Fruit fly (Drosophila melanogaster) whole organism, embryonic: ENCODE data around the gene nSMase.

Source experiments
- CG11723 ChIP-seq: fragments of 200-800 bp; sonication (Bioruptor generic); optimal IDR thresholded peaks from 2 replicates; lab custom pipeline; 2017; ENCODE audit warnings: missing biosample characterization, mild to moderate bottlenecking, missing genetic modification characterization
- CG12659 ChIP-seq: fragments of 200-800 bp; sonication (Bioruptor generic); optimal IDR thresholded peaks from 3 replicates; lab custom pipeline; 2017; ENCODE audit warnings: mild to moderate bottlenecking, missing biosample characterization, missing genetic modification reagents, missing genetic modification characterization
- CG12942 ChIP-seq: fragments of 200-800 bp; sonication (Bioruptor generic); optimal IDR thresholded peaks from 3 replicates; lab custom pipeline; 2016; ENCODE audit warnings: missing biosample characterization, missing genetic modification characterization
- CG13775 ChIP-seq: fragments of 200-800 bp; sonication (Bioruptor generic); optimal IDR thresholded peaks from 3 replicates; lab custom pipeline; 2017; ENCODE audit warnings: missing biosample characterization, mild to moderate bottlenecking, missing genetic modification characterization
- CG14710 ChIP-seq: fragments of 200-800 bp; sonication (Bioruptor generic); optimal IDR thresholded peaks from 3 replicates; lab custom pipeline; 2019; ENCODE audit warnings: missing biosample characterization, mild to moderate bottlenecking, missing genetic modification characterization, moderate library complexity
- CG17912 ChIP-seq: fragments of 200-800 bp; sonication (Bioruptor generic); optimal IDR thresholded peaks from 2 replicates; lab custom pipeline; 2018; ENCODE audit warnings: missing biosample characterization, mild to moderate bottlenecking, missing genetic modification characterization
- CG2116 ChIP-seq: fragments of 200-800 bp; sonication (Bioruptor generic); optimal IDR thresholded peaks from 3 replicates; lab custom pipeline; 2018; ENCODE audit warnings: missing biosample characterization, mild to moderate bottlenecking, missing genetic modification characterization
- CG2120 ChIP-seq: fragments of 200-800 bp; sonication (Bioruptor generic); optimal IDR thresholded peaks from 3 replicates; lab custom pipeline; 2016; ENCODE audit warnings: missing biosample characterization, missing genetic modification characterization
- CG2889 ChIP-seq: fragments of 200-800 bp; sonication (Bioruptor generic); IDR thresholded peaks from 3 replicates; pipeline ENCODE4 v1.3.6; 2022; ENCODE audit warnings: missing biosample characterization, missing genetic modification characterization
- CG34422 ChIP-seq: fragments of 200-800 bp; sonication (Bioruptor generic); IDR thresholded peaks from 3 replicates; pipeline ENCODE4 v1.3.6; 2022; ENCODE audit warnings: missing biosample characterization, missing genetic modification characterization
- CG4617 ChIP-seq: fragments of 200-800 bp; sonication (Bioruptor generic); optimal IDR thresholded peaks from 3 replicates; lab custom pipeline; 2016; ENCODE audit warnings: missing biosample characterization, missing genetic modification characterization, borderline replicate concordance
- CG7928 ChIP-seq: fragments of 200-800 bp; sonication (Bioruptor generic); optimal IDR thresholded peaks from 2 replicates; lab custom pipeline; 2017; ENCODE audit warnings: missing biosample characterization, mild to moderate bottlenecking, missing genetic modification characterization
- CHES-1-like ChIP-seq: fragments of 200-800 bp; sonication (Bioruptor generic); optimal IDR thresholded peaks from 2 replicates; lab custom pipeline; 2016; ENCODE audit warnings: missing biosample characterization, missing genetic modification characterization
- Dip3 ChIP-seq: fragments of 200-800 bp; sonication (Bioruptor generic); optimal IDR thresholded peaks from 3 replicates; lab custom pipeline; 2016; ENCODE audit warnings: missing biosample characterization, missing genetic modification characterization
- Dp ChIP-seq: fragments of 200-800 bp; sonication (Bioruptor generic); optimal IDR thresholded peaks from 2 replicates; lab custom pipeline; 2018; ENCODE audit warnings: missing biosample characterization, mild to moderate bottlenecking, missing genetic modification characterization, moderate library complexity
- Ets97D ChIP-seq: fragments of 200-800 bp; sonication (Bioruptor generic); optimal IDR thresholded peaks from 3 replicates; lab custom pipeline; 2016; ENCODE audit warnings: missing biosample characterization, missing genetic modification characterization
- HmgZ ChIP-seq: fragments of 200-800 bp; sonication (Bioruptor generic); optimal IDR thresholded peaks from 2 replicates; lab custom pipeline; 2018; ENCODE audit warnings: missing biosample characterization, mild to moderate bottlenecking, missing genetic modification characterization
- Hmr ChIP-seq: fragments of 200-800 bp; sonication (Bioruptor generic); optimal IDR thresholded peaks from 3 replicates; lab custom pipeline; 2017; ENCODE audit warnings: mild to moderate bottlenecking, missing biosample characterization, missing genetic modification reagents, missing genetic modification characterization
- Hsf ChIP-seq: fragments of 200-800 bp; sonication (Bioruptor generic); optimal IDR thresholded peaks from 3 replicates; lab custom pipeline; 2016; ENCODE audit warnings: missing biosample characterization, missing genetic modification characterization
- Mad ChIP-seq: fragments of 200-800 bp; sonication (Bioruptor generic); optimal IDR thresholded peaks from 2 replicates; lab custom pipeline; 2016; ENCODE audit warnings: missing biosample characterization, missing genetic modification characterization
- Max ChIP-seq: fragments of 200-800 bp; sonication (Bioruptor generic); optimal IDR thresholded peaks from 2 replicates; lab custom pipeline; 2016; ENCODE audit warnings: missing biosample characterization, mild to moderate bottlenecking, missing genetic modification characterization
- NC2β ChIP-seq: fragments of 200-800 bp; sonication (Bioruptor generic); optimal IDR thresholded peaks from 2 replicates; lab custom pipeline; 2016; ENCODE audit warnings: missing biosample characterization, missing genetic modification characterization
- Nf-YA ChIP-seq: fragments of 200-800 bp; sonication (Bioruptor generic); IDR thresholded peaks from 2 replicates; pipeline ENCODE4 v1.3.6; 2022; ENCODE audit warnings: missing biosample characterization, missing genetic modification characterization
- NfI ChIP-seq: fragments of 200-800 bp; sonication (Bioruptor generic); optimal IDR thresholded peaks from 3 replicates; lab custom pipeline; 2018; ENCODE audit warnings: missing biosample characterization, mild to moderate bottlenecking, missing genetic modification characterization, moderate library complexity
- Oli ChIP-seq: fragments of 200-800 bp; sonication (Bioruptor generic); optimal IDR thresholded peaks from 2 replicates; lab custom pipeline; 2018; ENCODE audit warnings: missing biosample characterization, mild to moderate bottlenecking, missing genetic modification characterization, moderate library complexity
- Pdp1 ChIP-seq, 2 experiments: fragments of 200-800 bp; sonication (Bioruptor generic); optimal IDR thresholded peaks; 3 replicates each; lab custom pipeline; 2016; ENCODE audit warnings: missing biosample characterization in 2 of 2, missing genetic modification characterization in 2 of 2, mild to moderate bottlenecking in 1 of 2, moderate library complexity in 1 of 2
- Six4 ChIP-seq: fragments of 200-800 bp; sonication (Bioruptor generic); optimal IDR thresholded peaks from 2 replicates; lab custom pipeline; 2016; ENCODE audit warnings: missing biosample characterization, missing genetic modification characterization
- Xbp1 ChIP-seq: fragments of 200-800 bp; sonication (Bioruptor generic); optimal IDR thresholded peaks from 3 replicates; lab custom pipeline; 2016; ENCODE audit warnings: missing biosample characterization, mild to moderate bottlenecking, missing genetic modification characterization
- caup ChIP-seq: fragments of 200-800 bp; sonication (Bioruptor generic); optimal IDR thresholded peaks from 3 replicates; lab custom pipeline; 2017; ENCODE audit warnings: missing biosample characterization, mild to moderate bottlenecking, missing genetic modification characterization, moderate library complexity; ENCODE audit not compliant: severe bottlenecking
- dati ChIP-seq: fragments of 200-800 bp; sonication (Bioruptor generic); IDR thresholded peaks from 2 replicates; pipeline ENCODE4 v1.3.6; 2022; ENCODE audit warnings: missing biosample characterization, missing genetic modification characterization
- dm ChIP-seq: fragments of 200-800 bp; sonication (Bioruptor generic); optimal IDR thresholded peaks from 3 replicates; lab custom pipeline; 2016; ENCODE audit warnings: missing biosample characterization, missing genetic modification characterization
- ftz-f1 ChIP-seq: fragments of 200-800 bp; sonication (Bioruptor generic); optimal IDR thresholded peaks from 2 replicates; lab custom pipeline; 2016; ENCODE audit warnings: missing biosample characterization, missing genetic modification characterization
- kah ChIP-seq: fragments of 200-800 bp; sonication (Bioruptor generic); optimal IDR thresholded peaks from 2 replicates; lab custom pipeline; 2018; ENCODE audit warnings: missing biosample characterization, mild to moderate bottlenecking, missing genetic modification characterization
- lmd ChIP-seq: fragments of 200-800 bp; sonication (Bioruptor generic); IDR thresholded peaks from 2 replicates; pipeline ENCODE4 v1.3.6; 2022; ENCODE audit warnings: missing biosample characterization, missing genetic modification characterization
- luna ChIP-seq: fragments of 200-800 bp; sonication (Bioruptor generic); optimal IDR thresholded peaks from 2 replicates; lab custom pipeline; 2016; ENCODE audit warnings: missing biosample characterization, missing genetic modification characterization
- onecut ChIP-seq: fragments of 200-800 bp; sonication (Bioruptor generic); IDR thresholded peaks from 2 replicates; pipeline ENCODE4 v1.3.6; 2022; ENCODE audit warnings: missing biosample characterization, missing genetic modification characterization
- row ChIP-seq: fragments of 200-800 bp; sonication (Bioruptor generic); IDR thresholded peaks from 3 replicates; pipeline ENCODE4 v1.3.6; 2022; ENCODE audit warnings: missing biosample characterization, missing genetic modification characterization
- tap ChIP-seq: fragments of 200-800 bp; optimal IDR thresholded peaks from 3 replicates; lab custom pipeline; 2019; ENCODE audit warnings: missing biosample characterization, mild to moderate bottlenecking, missing genetic modification characterization, moderate library complexity
- zen ChIP-seq: fragments of 200-800 bp; sonication (Bioruptor generic); optimal IDR thresholded peaks from 3 replicates; lab custom pipeline; 2018; ENCODE audit warnings: missing biosample characterization, mild to moderate bottlenecking, missing genetic modification characterization, moderate library complexity
- zen2 ChIP-seq: fragments of 200-800 bp; sonication (Bioruptor generic); IDR thresholded peaks from 3 replicates; pipeline ENCODE4 v1.3.6; 2022; ENCODE audit warnings: missing biosample characterization, missing genetic modification characterization; ENCODE audit not compliant: partially characterized antibody
- zf30C ChIP-seq: fragments of 200-800 bp; sonication (Bioruptor generic); optimal IDR thresholded peaks from 3 replicates; lab custom pipeline; 2018; ENCODE audit warnings: missing biosample characterization, mild to moderate bottlenecking, missing genetic modification characterization

Gene nSMase

dm6 chr3L:3218859-3219258 lies at the start of gene nSMase, which contains the start of gene hob (continued):
- TF ChIP-seq Max, result peak; percentile 33
- peak; percentile 38 for TF ChIP-seq dm (GFP tag; lab: Kevin White, UChicago)
- peak; percentile 22 for TF ChIP-seq CG13775 (GFP tag; lab: Kevin White, UChicago)
- TF ChIP-seq lmd (GFP tag; lab: Robert Waterston, UW), result no peak
- peak; percentile 11 for TF ChIP-seq NC2β
- peak; percentile 43 for TF ChIP-seq CG2120
- TF ChIP-seq Hsf (GFP tag; lab: Kevin White, UChicago), result peak; percentile 28
- TF ChIP-seq Six4 (GFP tag; lab: Kevin White, UChicago), result no peak
- peak; percentile 66 for TF ChIP-seq CHES-1-like (GFP tag; lab: Kevin White, UChicago)
- TF ChIP-seq zen (tag; lab: Kevin White, UChicago), result no peak
- TF ChIP-seq HmgZ (tag; lab: Kevin White, UChicago), result peak; percentile 12
- TF ChIP-seq caup (GFP tag; lab: Kevin White, UChicago), result peak; percentile 3
- TF ChIP-seq CG2116 (GFP tag; lab: Kevin White, UChicago), result peak; percentile 97
- TF ChIP-seq ftz-f1 (GFP tag; lab: Kevin White, UChicago), result peak; percentile 27
- peak; percentile 61 for TF ChIP-seq CG14710 (tag; lab: Kevin White, UChicago)
- peak; percentile 69 for TF ChIP-seq Dp (GFP tag; lab: Kevin White, UChicago)
- TF ChIP-seq Xbp1 (GFP tag; lab: Kevin White, UChicago), result no peak
- TF ChIP-seq zf30C (GFP tag; lab: Kevin White, UChicago), result no peak
- TF ChIP-seq row, result peak; percentile 44
- TF ChIP-seq CG7928 (GFP tag; lab: Kevin White, UChicago), result peak; percentile 86
- peak; percentile 59 for TF ChIP-seq Ets97D (GFP tag; lab: Kevin White, UChicago)
- TF ChIP-seq Dip3 (GFP tag; lab: Kevin White, UChicago), result peak; percentile 12
- peak; percentile 70 for TF ChIP-seq CG12659 (GFP tag; lab: Kevin White, UChicago)
- no peak for TF ChIP-seq Hmr (GFP tag; lab: Kevin White, UChicago)
- no peak for TF ChIP-seq Oli (tag; lab: Kevin White, UChicago)

dm6 chr3L:3172445-3172844 lies 46.5 kb upstream of the nSMase start, which contains the start of gene CG14963:
Gene CG14963, minus strand, starts transcription at chr3L:3172545.
- TF ChIP-seq CG11723 (GFP tag; lab: Kevin White, UChicago) (no peak), dati (no peak), Xbp1 (GFP tag; lab: Kevin White, UChicago) (no peak), CG12942 (GFP tag; lab: Kevin White, UChicago) (no peak), CG2889 (no peak), Mad (GFP tag; lab: Kevin White, UChicago) (no peak), luna (GFP tag; lab: Kevin White, UChicago) (no peak), zen2 (GFP tag; lab: Robert Waterston, UW) (no peak), CG17912 (GFP tag; lab: Kevin White, UChicago) (no peak), NC2β (no peak), Pdp1 (GFP tag; optimal IDR thresholded peaks at IDR 0.05; lab: Kevin White, UChicago) (no peak), Nf-YA (GFP tag; lab: Robert Waterston, UW) (no peak), tap (no peak), onecut (no peak)

dm6 chr3L:3177872-3178271 lies 41.1 kb upstream of the nSMase start:
- TF ChIP-seq CG4617 (GFP tag; lab: Kevin White, UChicago) (no peak), kah (GFP tag; lab: Kevin White, UChicago) (peak; percentile 92), CG34422 (0 out of 3 replicates have a peak, but pooled peaks have one; percentile 7), NfI (GFP tag; lab: Kevin White, UChicago) (no peak)
